Worm (Caenorhabditis elegans) whole organism, late embryonic: ENCODE measurements around the gene pph-4.1.

ENCODE experiments used
- Y22D7AL.16 ChIP-seq: sonication (generic microtip); optimal IDR thresholded peaks from 2 replicates; lab custom pipeline; 2016; ENCODE audit warnings: missing genetic modification characterization, missing compliant biosample characterization
- ceh-19 ChIP-seq: fragments of 200-800 bp; sonication (Bioruptor generic); optimal IDR thresholded peaks from 2 replicates; lab custom pipeline; 2018; ENCODE audit warnings: mild to moderate bottlenecking, missing genetic modification characterization, missing compliant biosample characterization
- ceh-2 ChIP-seq: sonication (generic microtip); optimal IDR thresholded peaks from 2 replicates; lab custom pipeline; 2016; ENCODE audit warnings: missing genotype, missing genetic modification characterization, missing compliant biosample characterization
- ceh-9 ChIP-seq: sonication (generic microtip); optimal IDR thresholded peaks from 2 replicates; lab custom pipeline; 2016; ENCODE audit warnings: mild to moderate bottlenecking, missing genetic modification characterization, inconsistent platforms, missing compliant biosample characterization
- fkh-10 ChIP-seq: fragments of 150-350 bp; optimal IDR thresholded peaks from 2 replicates; lab custom pipeline; 2014; ENCODE audit warnings: missing biosample characterization, missing genetic modification reagents, missing genetic modification characterization
- gmeb-2 ChIP-seq: sonication (generic microtip); optimal IDR thresholded peaks from 2 replicates; lab custom pipeline; 2016; ENCODE audit warnings: missing genetic modification characterization, inconsistent platforms, missing compliant biosample characterization
- hlh-6 ChIP-seq: sonication (generic microtip); optimal IDR thresholded peaks from 2 replicates; lab custom pipeline; 2016; ENCODE audit warnings: missing genotype, missing genetic modification characterization, missing compliant biosample characterization
- nhr-11 ChIP-seq: fragments of 150-350 bp; optimal IDR thresholded peaks from 2 replicates; lab custom pipeline; 2014; ENCODE audit warnings: missing biosample characterization, missing genetic modification characterization
- sox-2 ChIP-seq: fragments of 200-800 bp; sonication (Bioruptor generic); IDR thresholded peaks from 2 replicates; pipeline ENCODE4 v1.3.6; 2022; ENCODE audit warnings: missing genetic modification reagents, missing genetic modification characterization, missing compliant biosample characterization
- tbx-7 ChIP-seq: sonication (generic microtip); optimal IDR thresholded peaks from 2 replicates; lab custom pipeline; 2016; ENCODE audit warnings: missing genotype, missing genetic modification characterization, missing compliant biosample characterization

DNA sequence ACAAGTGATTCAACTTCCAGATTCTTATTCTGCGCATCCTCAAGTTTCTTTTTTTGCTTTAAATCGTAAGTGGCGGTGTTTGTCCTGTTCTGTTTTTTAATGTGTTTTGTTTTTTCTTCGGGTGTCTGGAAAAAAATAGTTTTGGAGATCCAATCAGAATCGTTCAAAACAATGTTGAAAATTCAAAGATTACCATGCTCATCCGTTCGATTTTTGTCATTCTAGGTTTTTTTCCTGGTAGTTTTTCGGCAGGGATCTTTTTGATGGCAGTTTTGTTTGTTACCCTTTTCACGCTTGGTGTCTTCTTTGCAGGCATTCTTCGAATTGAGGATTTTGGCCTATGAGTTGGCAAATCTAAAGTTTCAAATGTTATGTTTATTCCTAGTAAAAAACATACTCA, 5.5 kb upstream of the pph-4.1 start:
- no peak for TF ChIP-seq hlh-6 (tag; lab: Kevin White, UChicago)
- TF ChIP-seq ceh-2 (tag; lab: Kevin White, UChicago): no peak
- TF ChIP-seq nhr-11: no peak
- no peak for TF ChIP-seq ceh-9 (tag; lab: Kevin White, UChicago)
- TF ChIP-seq sox-2 (GFP tag; lab: Robert Waterston, UW): no peak
- TF ChIP-seq ceh-19: no peak
- TF ChIP-seq fkh-10 (GFP tag; lab: Kevin White, UChicago): no peak
- TF ChIP-seq gmeb-2: no peak
- no peak for TF ChIP-seq Y22D7AL.16 (tag; lab: Kevin White, UChicago)
- no peak for TF ChIP-seq tbx-7
